Worm (Caenorhabditis elegans) whole organism, L3 larva: ENCODE results near the gene math-4.
"Not testable (repeated sequence)": the region's sequence is repeated elsewhere in the genome, so short reads cannot be mapped to it uniquely, and the experiment has no call there.

ENCODE experiments used
- aly-2 ChIP-seq: fragments of 150-350 bp; optimal IDR thresholded peaks from 2 replicates; lab custom pipeline; 2014; ENCODE audit warnings: missing biosample characterization, missing genetic modification characterization
- ama-1 ChIP-seq: fragments of 150-350 bp; optimal IDR thresholded peaks from 2 replicates; lab custom pipeline; 2018
- ceh-9 ChIP-seq: sonication (generic microtip); optimal IDR thresholded peaks from 2 replicates; lab custom pipeline; 2018; ENCODE audit warnings: missing biosample characterization, missing genetic modification characterization
- fos-1 ChIP-seq: fragments of 150-350 bp; optimal IDR thresholded peaks from 2 replicates; lab custom pipeline; 2014; ENCODE audit warnings: missing biosample characterization, missing genetic modification characterization
- jun-1 ChIP-seq: fragments of 150-350 bp; optimal IDR thresholded peaks from 2 replicates; lab custom pipeline; 2014; ENCODE audit warnings: missing biosample characterization, missing genetic modification reagents, missing genetic modification characterization
- nhr-28 ChIP-seq: fragments of 150-350 bp; optimal IDR thresholded peaks from 2 replicates; lab custom pipeline; 2014; ENCODE audit warnings: missing biosample characterization, missing genetic modification characterization
- nhr-77 ChIP-seq: fragments of 150-350 bp; optimal IDR thresholded peaks from 2 replicates; lab custom pipeline; 2014; ENCODE audit warnings: missing biosample characterization, missing genetic modification characterization
- unc-62 ChIP-seq: fragments of 150-350 bp; sonication (generic microtip); optimal IDR thresholded peaks from 4 replicates; lab custom pipeline; 2014; ENCODE audit warnings: missing biosample characterization, missing genetic modification reagents, missing genetic modification characterization

DNA sequence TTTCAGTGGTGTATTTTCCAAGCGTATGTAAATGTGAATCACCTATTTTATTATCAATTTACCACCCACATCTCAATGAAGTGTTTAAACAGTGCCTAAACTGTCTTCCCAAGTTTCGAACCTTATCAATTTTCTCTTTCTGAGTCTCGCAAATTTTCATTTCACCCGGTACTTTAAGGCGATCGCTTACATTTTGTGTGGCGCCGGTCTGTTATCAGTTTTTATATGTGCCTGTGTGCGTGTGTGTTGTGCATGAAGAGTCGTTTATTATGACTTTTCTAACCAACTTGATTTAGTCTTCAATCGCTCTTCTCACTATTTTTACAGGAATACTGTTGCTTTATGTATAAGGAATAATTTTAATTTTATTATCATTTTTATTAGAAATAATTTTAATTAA is 41.2 kb upstream of the math-4 start:
- TF ChIP-seq ceh-9 (tag; lab: Kevin White, UChicago); aly-2 (tag; lab: Kevin White, UChicago); unc-62 (GFP tag; lab: Kevin White, UChicago); nhr-28 (tag; lab: Kevin White, UChicago); ama-1 (lab: Kevin White, UChicago); fos-1 (tag; lab: Kevin White, UChicago); jun-1; nhr-77 (tag; lab: Kevin White, UChicago): not testable (repeated sequence)
